Worm (Caenorhabditis elegans) whole organism, early embryonic: ENCODE measurements around the gene sand-1.

Experiments
- B0310.2 ChIP-seq: sonication (generic microtip); optimal IDR thresholded peaks from 2 replicates; lab custom pipeline; 2016; ENCODE audit warnings: mild to moderate bottlenecking, missing genetic modification characterization, missing compliant biosample characterization
- F13C5.2 ChIP-seq: sonication (generic microtip); optimal IDR thresholded peaks from 2 replicates; lab custom pipeline; 2017; ENCODE audit warnings: mild to moderate bottlenecking, missing genetic modification characterization, inconsistent platforms, missing compliant biosample characterization
- ama-1 ChIP-seq: fragments of 150-350 bp; optimal IDR thresholded peaks from 2 replicates; lab custom pipeline; 2014
- ceh-36 ChIP-seq: sonication (generic microtip); optimal IDR thresholded peaks from 2 replicates; lab custom pipeline; 2016; ENCODE audit warnings: missing genetic modification characterization, inconsistent platforms, missing compliant biosample characterization
- ets-7 ChIP-seq: sonication (generic microtip); optimal IDR thresholded peaks from 2 replicates; lab custom pipeline; 2016; ENCODE audit warnings: missing genotype, missing genetic modification characterization, missing compliant biosample characterization
- flt-1 ChIP-seq: fragments of 200-800 bp; sonication (Bioruptor generic); IDR thresholded peaks from 2 replicates; pipeline ENCODE4 v1.3.6; 2022; ENCODE audit warnings: missing genetic modification characterization, missing compliant biosample characterization
- hmbx-1 ChIP-seq: sonication (generic microtip); optimal IDR thresholded peaks from 2 replicates; lab custom pipeline; 2016; ENCODE audit warnings: mild to moderate bottlenecking, missing genetic modification characterization, missing compliant biosample characterization
- hnd-1 ChIP-seq: sonication (generic microtip); optimal IDR thresholded peaks from 2 replicates; lab custom pipeline; 2016; ENCODE audit warnings: missing genetic modification characterization, missing compliant biosample characterization
- pes-1 ChIP-seq: fragments of 200-800 bp; sonication (Bioruptor generic); IDR thresholded peaks from 2 replicates; pipeline ENCODE4 v1.3.6; 2022; ENCODE audit warnings: missing genetic modification reagents, missing genetic modification characterization, missing compliant biosample characterization
- scrt-1 ChIP-seq: fragments of 200-800 bp; sonication (Bioruptor generic); IDR thresholded peaks from 2 replicates; pipeline ENCODE4 v1.3.6; 2022; ENCODE audit warnings: missing genetic modification characterization, missing compliant biosample characterization
- sea-1 ChIP-seq: fragments of 200-800 bp; sonication (Bioruptor generic); conservative IDR thresholded peaks from 2 replicates; pipeline ENCODE4 v1.3.6; 2022; ENCODE audit warnings: missing genetic modification characterization, missing compliant biosample characterization
- tbx-11 ChIP-seq: fragments of 200-800 bp; sonication (Bioruptor generic); IDR thresholded peaks from 2 replicates; pipeline ENCODE4 v1.3.6; 2022; ENCODE audit warnings: missing genetic modification characterization, missing compliant biosample characterization

ce11 chrIV:5366567-5366966 lies at the start of gene sand-1:
- no peak for TF ChIP-seq ama-1 (lab: Kevin White, UChicago)
- TF ChIP-seq pes-1 (GFP tag; lab: Robert Waterston, UW), result no peak
- no peak for TF ChIP-seq hnd-1 (tag; lab: Kevin White, UChicago)
- no peak for TF ChIP-seq sea-1 (GFP tag; lab: Robert Waterston, UW)
- TF ChIP-seq B0310.2, result no peak
- no peak for TF ChIP-seq hmbx-1
- no peak for TF ChIP-seq ets-7 (tag; lab: Kevin White, UChicago)
- TF ChIP-seq scrt-1, result no peak
- no peak for TF ChIP-seq ceh-36 (tag; lab: Kevin White, UChicago)
- TF ChIP-seq flt-1 (GFP tag; lab: Robert Waterston, UW), result no peak
- TF ChIP-seq F13C5.2 (tag; lab: Kevin White, UChicago), result no peak
- no peak for TF ChIP-seq tbx-11 (GFP tag; lab: Robert Waterston, UW)
